Worm (Caenorhabditis elegans) whole organism, midembryonic: ENCODE results near the gene rbc-2.

Experiments
- T22C8.4 ChIP-seq: fragments of 200-800 bp; sonication (Bioruptor generic); IDR thresholded peaks from 2 replicates; pipeline ENCODE4 v1.3.6; 2022; ENCODE audit warnings: missing genetic modification characterization, missing compliant biosample characterization
- cog-1 ChIP-seq: sonication (generic microtip); optimal IDR thresholded peaks from 2 replicates; lab custom pipeline; 2016; ENCODE audit warnings: missing genetic modification characterization, missing compliant biosample characterization
- flt-1 ChIP-seq: fragments of 200-800 bp; sonication (Bioruptor generic); IDR thresholded peaks from 2 replicates; pipeline ENCODE4 v1.3.6; 2022; ENCODE audit warnings: missing genetic modification characterization, missing compliant biosample characterization
- klf-2 ChIP-seq: fragments of 200-800 bp; sonication (Bioruptor generic); conservative IDR thresholded peaks from 2 replicates; pipeline ENCODE4 v1.3.6; 2022; ENCODE audit warnings: missing genetic modification reagents, missing genetic modification characterization, missing compliant biosample characterization
- med-1 ChIP-seq: sonication (generic microtip); optimal IDR thresholded peaks from 2 replicates; lab custom pipeline; 2017; ENCODE audit warnings: missing genetic modification characterization, mild to moderate bottlenecking, missing compliant biosample characterization, antibody characterized with exemption, missing genetic modification reagents; ENCODE audit not compliant: insufficient read depth
- ref-1 ChIP-seq: fragments of 200-800 bp; sonication (Bioruptor generic); conservative IDR thresholded peaks from 2 replicates; pipeline ENCODE4 v1.3.6; 2022; ENCODE audit warnings: missing genetic modification reagents, missing genetic modification characterization, missing compliant biosample characterization
- tab-1 ChIP-seq: fragments of 200-800 bp; sonication (Bioruptor generic); IDR thresholded peaks from 2 replicates; pipeline ENCODE4 v1.3.6; 2022; ENCODE audit warnings: missing genetic modification characterization, missing compliant biosample characterization
- ztf-23 ChIP-seq: fragments of 200-800 bp; sonication (Bioruptor generic); IDR thresholded peaks from 2 replicates; pipeline ENCODE4 v1.3.6; 2022; ENCODE audit warnings: missing genetic modification reagents, missing genetic modification characterization, missing compliant biosample characterization
- ztf-29 ChIP-seq: fragments of 200-800 bp; sonication (Bioruptor generic); IDR thresholded peaks from 2 replicates; pipeline ENCODE4 v1.3.6; 2022; ENCODE audit warnings: missing genetic modification reagents, missing genetic modification characterization, missing compliant biosample characterization

DNA sequence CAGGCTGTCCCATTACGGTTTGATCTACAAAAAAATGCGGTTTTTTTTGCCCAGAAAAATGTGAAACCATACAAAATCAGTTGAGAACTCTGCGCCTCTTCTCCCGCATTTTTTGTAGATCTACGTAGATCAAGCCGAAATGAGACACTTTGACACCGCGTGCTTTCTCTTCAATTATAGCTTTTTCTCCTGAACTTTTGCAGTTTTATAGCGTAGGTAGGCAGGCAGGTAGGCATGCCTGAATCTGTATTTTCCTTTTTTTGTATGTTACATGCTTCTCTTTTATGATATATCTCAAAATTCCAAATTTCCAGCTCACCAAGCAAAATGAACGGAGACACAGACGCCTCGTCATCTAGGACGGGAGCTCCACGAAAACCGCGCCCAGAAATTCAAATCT, 54.9 kb downstream of the rbc-2 start, which contains the start of gene smg-6:
- TF ChIP-seq ref-1 (GFP tag; lab: Robert Waterston, UW): no peak
- TF ChIP-seq klf-2 (GFP tag; lab: Robert Waterston, UW): no peak
- no peak for TF ChIP-seq ztf-23 (GFP tag; lab: Robert Waterston, UW)
- no peak for TF ChIP-seq ztf-29 (GFP tag; lab: Robert Waterston, UW)
- no peak for TF ChIP-seq flt-1 (GFP tag; lab: Robert Waterston, UW)
- TF ChIP-seq tab-1: no peak
- TF ChIP-seq T22C8.4: no peak
- no peak for TF ChIP-seq med-1
- no peak for TF ChIP-seq cog-1 (tag; lab: Kevin White, UChicago)
